Worm (Caenorhabditis elegans) whole organism, mixed stage, embryonic: ENCODE data around the gene fut-4.

Source experiments
- M03D4.4 ChIP-seq: sonication (generic microtip); optimal IDR thresholded peaks from 2 replicates; lab custom pipeline; 2017; ENCODE audit warnings: mild to moderate bottlenecking, missing genetic modification characterization, missing compliant biosample characterization
- blmp-1 ChIP-seq: fragments of 150-350 bp; optimal IDR thresholded peaks from 2 replicates; lab custom pipeline; 2014; ENCODE audit warnings: missing biosample characterization, missing genetic modification characterization
- ceh-83 ChIP-seq: fragments of 200-800 bp; sonication (Bioruptor generic); optimal IDR thresholded peaks from 2 replicates; lab custom pipeline; 2018; ENCODE audit warnings: mild to moderate bottlenecking, missing genetic modification characterization, missing compliant biosample characterization
- ces-1 ChIP-seq: fragments of 150-350 bp; optimal IDR thresholded peaks from 2 replicates; lab custom pipeline; 2014; ENCODE audit warnings: missing biosample characterization, missing genetic modification reagents, missing genetic modification characterization
- cnd-1 ChIP-seq: fragments of 200-800 bp; sonication (Bioruptor generic); optimal IDR thresholded peaks from 2 replicates; lab custom pipeline; 2018; ENCODE audit warnings: mild to moderate bottlenecking, missing genetic modification characterization, missing compliant biosample characterization
- elt-1 ChIP-seq: sonication (generic microtip); optimal IDR thresholded peaks from 2 replicates; lab custom pipeline; 2017; ENCODE audit warnings: missing genetic modification characterization, mild to moderate bottlenecking, missing compliant biosample characterization, antibody characterized with exemption, moderate library complexity, borderline replicate concordance; ENCODE audit not compliant: insufficient read depth
- lin-13 ChIP-seq: fragments of 150-350 bp; optimal IDR thresholded peaks from 2 replicates; lab custom pipeline; 2014; ENCODE audit warnings: missing biosample characterization, missing genetic modification characterization
- nhr-237 ChIP-seq: fragments of 150-350 bp; optimal IDR thresholded peaks from 2 replicates; lab custom pipeline; 2014; ENCODE audit warnings: missing biosample characterization, missing genetic modification characterization
- nhr-28 ChIP-seq: fragments of 150-350 bp; optimal IDR thresholded peaks from 2 replicates; lab custom pipeline; 2014; ENCODE audit warnings: missing biosample characterization, missing genetic modification characterization
- pha-4 ChIP-seq: fragments of 150-350 bp; optimal IDR thresholded peaks from 2 replicates; lab custom pipeline; 2018; ENCODE audit warnings: missing biosample characterization, missing genetic modification reagents, missing genetic modification characterization
- sem-2 ChIP-seq: fragments of 200-800 bp; sonication (Bioruptor generic); optimal IDR thresholded peaks from 2 replicates; lab custom pipeline; 2018; ENCODE audit warnings: mild to moderate bottlenecking, missing genetic modification characterization, missing compliant biosample characterization
- snpc-4 ChIP-seq: fragments of 150-350 bp; optimal IDR thresholded peaks from 2 replicates; lab custom pipeline; 2014; ENCODE audit warnings: missing biosample characterization, missing genetic modification characterization
- unc-39 ChIP-seq: fragments of 150-350 bp; optimal IDR thresholded peaks from 2 replicates; lab custom pipeline; 2014; ENCODE audit warnings: missing biosample characterization, missing genetic modification characterization

DNA sequence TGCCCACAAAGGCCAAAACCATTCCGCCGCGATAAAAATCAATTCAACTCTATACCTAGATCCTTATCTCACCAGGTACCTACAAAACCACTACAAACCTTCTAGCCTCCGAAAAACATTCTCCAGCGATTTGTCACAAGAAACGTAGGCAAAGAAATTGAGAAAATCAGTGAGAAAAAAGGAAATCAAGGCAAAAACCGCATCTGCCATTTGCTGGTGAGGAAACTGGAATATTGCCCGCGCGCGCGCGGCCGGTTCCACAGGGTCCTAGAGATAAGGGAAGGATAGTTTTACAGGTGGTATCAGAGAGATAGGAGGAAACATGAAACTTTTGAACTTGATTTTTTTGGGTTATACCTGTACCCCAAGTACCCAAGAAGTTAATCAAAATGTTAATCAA, 35.2 kb upstream of the fut-4 start:
- TF ChIP-seq lin-13 (tag; lab: Kevin White, UChicago), result no peak
- TF ChIP-seq nhr-237 (tag; lab: Kevin White, UChicago), result no peak
- TF ChIP-seq snpc-4, result no peak
- TF ChIP-seq ceh-83, result no peak
- TF ChIP-seq pha-4, result no peak
- peak; percentile 49 for TF ChIP-seq elt-1
- no peak for TF ChIP-seq nhr-28 (tag; lab: Kevin White, UChicago)
- no peak for TF ChIP-seq blmp-1 (tag; lab: Kevin White, UChicago)
- no peak for TF ChIP-seq ces-1 (GFP tag; lab: Kevin White, UChicago)
- TF ChIP-seq sem-2, result no peak
- TF ChIP-seq cnd-1 (tag; lab: Kevin White, UChicago), result no peak
- no peak for TF ChIP-seq M03D4.4 (tag; lab: Kevin White, UChicago)
- TF ChIP-seq unc-39 (tag; lab: Kevin White, UChicago), result no peak
